Worm (Caenorhabditis elegans): Measurements from ENCODE around the gene F54E7.6.

Gene F54E7.6

DNA sequence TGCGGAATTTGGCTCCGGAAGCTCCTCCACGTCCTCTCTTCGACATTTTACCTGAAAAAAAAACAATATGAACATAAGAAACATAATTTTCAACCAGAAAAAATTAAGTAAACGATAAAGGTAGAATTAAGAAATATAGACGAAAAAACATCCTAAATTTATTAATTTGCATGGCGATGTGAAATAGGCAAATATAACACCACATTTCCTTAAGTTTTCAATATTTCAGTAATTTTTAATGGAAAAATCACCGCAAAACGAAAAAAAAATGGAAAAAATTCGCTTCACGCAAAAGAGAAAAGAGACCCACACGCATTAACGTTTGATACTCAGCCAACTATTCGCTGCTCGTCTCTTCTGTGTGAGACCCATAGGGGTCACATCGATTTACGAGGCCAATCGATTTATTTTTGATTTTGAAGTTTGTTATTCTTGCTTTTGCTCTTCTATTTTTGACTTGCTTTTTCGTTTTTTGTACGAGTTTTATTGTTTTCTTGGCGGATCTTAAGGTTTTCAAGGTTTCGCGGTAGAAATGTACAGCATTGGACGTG lies 45.3 kb upstream of the F54E7.6 start, which contains the start of gene rpl-23 (continued):
- peak; percentile 89 for TF ChIP-seq lsy-2 (tag; optimal IDR thresholded peaks at IDR 0.05)
- TF ChIP-seq lin-32 (GFP tag; optimal IDR thresholded peaks at IDR 0.05), result no peak
- peak; percentile 98 for TF ChIP-seq mep-1 (tag; optimal IDR thresholded peaks at IDR 0.05)
- no peak for TF ChIP-seq ham-2 (GFP tag; optimal IDR thresholded peaks at IDR 0.05)
- peak; percentile 90 for TF ChIP-seq ces-1 (GFP tag; optimal IDR thresholded peaks at IDR 0.05)
- TF ChIP-seq sem-2 (GFP tag; optimal IDR thresholded peaks at IDR 0.05), result no peak
- peak; percentile 85 for TF ChIP-seq mab-5 (tag; optimal IDR thresholded peaks at IDR 0.05)
- peak; percentile 33 for TF ChIP-seq mls-2 (tag; optimal IDR thresholded peaks at IDR 0.05)
- no peak for TF ChIP-seq ceh-43 (GFP tag; optimal IDR thresholded peaks at IDR 0.05)

DNA sequence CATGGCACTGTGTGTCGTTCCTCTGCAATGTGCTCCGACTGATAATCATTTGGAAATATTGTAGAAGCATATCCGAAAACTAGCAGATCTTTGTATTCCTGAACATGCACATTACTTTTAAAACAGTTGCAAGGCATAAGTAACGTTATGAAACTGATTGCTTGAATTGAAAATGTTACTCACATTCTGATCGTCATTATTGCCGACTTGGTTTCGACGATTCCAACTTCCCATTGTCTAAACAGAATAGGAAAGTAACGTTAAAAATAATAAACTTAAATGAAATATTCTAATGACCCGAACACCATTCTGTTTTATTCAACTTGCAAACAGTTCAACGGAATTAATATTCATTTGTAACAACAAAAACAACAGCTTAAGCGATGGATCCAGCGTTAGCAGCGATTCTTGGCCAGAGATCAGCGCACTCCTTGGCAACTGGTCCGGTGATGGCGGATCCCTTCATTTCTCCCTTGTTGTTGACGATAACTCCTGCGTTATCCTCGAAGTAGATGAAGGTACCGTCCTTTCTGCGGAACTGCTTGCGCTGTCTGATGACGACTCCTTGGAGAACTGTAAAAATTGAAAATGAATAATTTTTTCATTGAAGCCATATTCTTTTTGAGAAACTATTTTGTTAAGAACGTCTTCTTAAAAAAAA lies 44.5 kb upstream of the F54E7.6 start, which contains the start of gene swp-1:
swp-1 (minus strand) TSS at position 298 of the 661 bp plus-strand sequence.
- TF ChIP-seq flh-1 (GFP tag; optimal IDR thresholded peaks at IDR 0.05), result no peak
- no peak for TF ChIP-seq elt-1 (tag; optimal IDR thresholded peaks at IDR 0.05; ENCODE audit: borderline replicate concordance, insufficient read depth)
- TF ChIP-seq drap-1 (GFP tag; optimal IDR thresholded peaks at IDR 0.05), result no peak
- no peak for TF ChIP-seq zip-8 (tag; optimal IDR thresholded peaks at IDR 0.05)
- no peak for TF ChIP-seq ceh-39 (tag; optimal IDR thresholded peaks at IDR 0.05)
- no peak for TF ChIP-seq nhr-237 (tag; optimal IDR thresholded peaks at IDR 0.05)
- TF ChIP-seq unc-62 (GFP tag; optimal IDR thresholded peaks at IDR 0.05), result no peak
- no peak for TF ChIP-seq lin-13 (tag; optimal IDR thresholded peaks at IDR 0.05)
- TF ChIP-seq ceh-83 (GFP tag; optimal IDR thresholded peaks at IDR 0.05), result no peak
- TF ChIP-seq unc-39 (tag; optimal IDR thresholded peaks at IDR 0.05), result no peak
- no peak for TF ChIP-seq nhr-2 (tag; optimal IDR thresholded peaks at IDR 0.05)
- no peak for TF ChIP-seq ztf-11 (tag; optimal IDR thresholded peaks at IDR 0.05)
- no peak for TF ChIP-seq ham-2 (GFP tag; optimal IDR thresholded peaks at IDR 0.05)
- no peak for TF ChIP-seq bed-3 (GFP tag; optimal IDR thresholded peaks at IDR 0.05)
- no peak for TF ChIP-seq unc-120 (tag; optimal IDR thresholded peaks at IDR 0.05; ENCODE audit: poor library complexity, severe bottlenecking)
- TF ChIP-seq blmp-1 (tag; optimal IDR thresholded peaks at IDR 0.05), result no peak
- TF ChIP-seq cnd-1 (tag; optimal IDR thresholded peaks at IDR 0.05), result no peak
- no peak for TF ChIP-seq sptf-1 (tag; optimal IDR thresholded peaks at IDR 0.05)
- TF ChIP-seq tbx-8 (GFP tag; optimal IDR thresholded peaks at IDR 0.05), result no peak

DNA sequence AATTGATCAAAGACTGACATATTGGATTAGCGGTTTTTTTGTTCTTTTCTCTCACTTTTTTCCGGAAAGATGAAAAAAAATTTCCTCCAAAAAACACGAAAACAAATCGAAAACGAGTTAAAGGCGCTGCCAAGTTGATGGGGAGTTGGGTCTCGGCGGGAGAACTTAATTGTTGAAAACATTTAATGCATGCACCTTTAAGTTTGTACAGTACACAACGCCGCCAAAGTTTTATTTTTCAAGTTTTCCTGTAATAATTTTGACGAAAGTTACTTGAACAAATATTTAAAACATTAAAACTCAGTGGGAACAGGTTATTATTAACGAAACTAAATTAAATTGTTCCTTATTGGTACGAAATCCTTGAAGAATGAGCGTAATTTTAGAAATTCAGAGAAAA lies 40.6 kb upstream of the F54E7.6 start:
- TF ChIP-seq ztf-11 (tag; optimal IDR thresholded peaks at IDR 0.05), result no peak
- TF ChIP-seq ceh-43 (GFP tag; optimal IDR thresholded peaks at IDR 0.05), result no peak
- TF ChIP-seq M03D4.4 (tag; optimal IDR thresholded peaks at IDR 0.05), result no peak
- no peak for TF ChIP-seq nhr-12 (tag; optimal IDR thresholded peaks at IDR 0.05)
- no peak for TF ChIP-seq unc-39 (tag; optimal IDR thresholded peaks at IDR 0.05)
- no peak for TF ChIP-seq nhr-2 (tag; optimal IDR thresholded peaks at IDR 0.05)
- no peak for TF ChIP-seq ham-2 (GFP tag; optimal IDR thresholded peaks at IDR 0.05)
- TF ChIP-seq flh-1 (GFP tag; optimal IDR thresholded peaks at IDR 0.05), result no peak
- TF ChIP-seq blmp-1 (tag; optimal IDR thresholded peaks at IDR 0.05), result no peak
- TF ChIP-seq nhr-237 (tag; optimal IDR thresholded peaks at IDR 0.05), result no peak
- TF ChIP-seq hlh-1 (tag; optimal IDR thresholded peaks at IDR 0.05), result no peak
- TF ChIP-seq mls-2 (tag; optimal IDR thresholded peaks at IDR 0.05), result no peak
- TF ChIP-seq lsy-2 (tag; optimal IDR thresholded peaks at IDR 0.05), result no peak
- no peak for TF ChIP-seq snpc-4 (tag; optimal IDR thresholded peaks at IDR 0.05)
- no peak for TF ChIP-seq elt-1 (tag; optimal IDR thresholded peaks at IDR 0.05; ENCODE audit: borderline replicate concordance, insufficient read depth)
- TF ChIP-seq mab-5 (tag; optimal IDR thresholded peaks at IDR 0.05), result no peak
- TF ChIP-seq unc-120 (tag; optimal IDR thresholded peaks at IDR 0.05; ENCODE audit: poor library complexity, severe bottlenecking), result no peak
- TF ChIP-seq nhr-28 (tag; optimal IDR thresholded peaks at IDR 0.05), result no peak

DNA sequence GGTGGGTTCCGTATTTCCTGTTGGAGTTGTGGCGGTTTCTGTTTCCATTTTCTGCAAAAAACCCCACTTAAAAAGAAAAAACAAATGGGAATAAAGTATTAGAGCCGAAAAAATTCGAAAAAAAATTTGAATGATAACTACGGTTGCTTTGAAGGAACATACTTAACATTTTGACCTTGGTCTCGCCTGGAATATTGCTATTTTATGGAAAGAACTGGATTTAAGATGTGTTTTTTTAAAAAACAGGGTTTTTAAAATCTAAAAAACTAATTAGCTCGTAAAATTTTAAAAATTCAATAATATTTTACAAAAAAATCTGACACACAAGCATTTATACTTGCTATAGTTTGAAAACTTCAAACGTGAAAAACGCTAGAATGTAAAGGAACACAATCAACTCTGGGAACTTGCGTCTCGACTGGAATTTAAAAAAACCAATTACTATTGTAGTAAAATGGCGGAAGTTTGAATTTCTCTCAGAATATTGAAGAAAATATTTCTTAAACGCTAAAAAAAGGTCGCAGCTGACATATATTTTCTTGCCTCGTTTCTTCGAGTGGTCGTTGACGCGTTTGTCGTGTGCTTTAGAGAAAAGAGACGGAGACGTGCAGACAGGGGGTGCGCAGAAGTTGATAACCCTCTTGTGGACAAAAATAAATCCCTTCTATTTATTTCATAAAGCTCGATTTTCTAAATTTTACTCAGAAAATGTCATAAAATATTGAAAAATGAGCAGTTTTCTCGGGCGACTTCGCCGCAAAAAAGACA lies 37.3 kb upstream of the F54E7.6 start, which contains the start of the genes lgg-3 and rgs-5:
lgg-3 (minus strand) TSS at position 51 of the 768 bp plus-strand sequence.
rgs-5 (plus strand) TSS at position 593 of the 768 bp plus-strand sequence.
- TF ChIP-seq mep-1 (tag; optimal IDR thresholded peaks at IDR 0.05) (peak; percentile 64), hlh-1 (tag; optimal IDR thresholded peaks at IDR 0.05) (peak; percentile 34), lsy-2 (tag; optimal IDR thresholded peaks at IDR 0.05) (peak; percentile 31), ces-1 (GFP tag; optimal IDR thresholded peaks at IDR 0.05) (peak; percentile 34), lin-13 (tag; optimal IDR thresholded peaks at IDR 0.05) (no peak)
